Worm (Caenorhabditis elegans) whole organism, young adult: ENCODE results near the gene sru-17.

ENCODE experiments used
- K12H6.12 ChIP-seq: fragments of 200-800 bp; sonication (Bioruptor generic); optimal IDR thresholded peaks from 2 replicates; lab custom pipeline; 2018; ENCODE audit warnings: mild to moderate bottlenecking, missing genetic modification characterization, missing compliant biosample characterization
- akir-1 ChIP-seq: fragments of 200-800 bp; sonication (Bioruptor generic); optimal IDR thresholded peaks from 2 replicates; lab custom pipeline; 2018; ENCODE audit warnings: mild to moderate bottlenecking, missing genetic modification characterization, moderate library complexity, missing compliant biosample characterization
- attf-3 ChIP-seq: fragments of 200-800 bp; sonication (Bioruptor generic); conservative IDR thresholded peaks from 2 replicates; pipeline ENCODE4 v1.3.6; 2022; ENCODE audit warnings: missing genetic modification reagents, missing genetic modification characterization, missing compliant biosample characterization

ce11 chrIV:12527217-12527616 is 21.7 kb downstream of the sru-17 start, which contains the start of gene F53B2.8:
- TF ChIP-seq attf-3 (GFP tag; lab: Robert Waterston, UW) = no peak
- TF ChIP-seq akir-1 = no peak
- no peak for TF ChIP-seq K12H6.12
